Fruit fly (Drosophila melanogaster): Measurements from ENCODE around the gene CG2926.

The CG2926 gene

DNA sequence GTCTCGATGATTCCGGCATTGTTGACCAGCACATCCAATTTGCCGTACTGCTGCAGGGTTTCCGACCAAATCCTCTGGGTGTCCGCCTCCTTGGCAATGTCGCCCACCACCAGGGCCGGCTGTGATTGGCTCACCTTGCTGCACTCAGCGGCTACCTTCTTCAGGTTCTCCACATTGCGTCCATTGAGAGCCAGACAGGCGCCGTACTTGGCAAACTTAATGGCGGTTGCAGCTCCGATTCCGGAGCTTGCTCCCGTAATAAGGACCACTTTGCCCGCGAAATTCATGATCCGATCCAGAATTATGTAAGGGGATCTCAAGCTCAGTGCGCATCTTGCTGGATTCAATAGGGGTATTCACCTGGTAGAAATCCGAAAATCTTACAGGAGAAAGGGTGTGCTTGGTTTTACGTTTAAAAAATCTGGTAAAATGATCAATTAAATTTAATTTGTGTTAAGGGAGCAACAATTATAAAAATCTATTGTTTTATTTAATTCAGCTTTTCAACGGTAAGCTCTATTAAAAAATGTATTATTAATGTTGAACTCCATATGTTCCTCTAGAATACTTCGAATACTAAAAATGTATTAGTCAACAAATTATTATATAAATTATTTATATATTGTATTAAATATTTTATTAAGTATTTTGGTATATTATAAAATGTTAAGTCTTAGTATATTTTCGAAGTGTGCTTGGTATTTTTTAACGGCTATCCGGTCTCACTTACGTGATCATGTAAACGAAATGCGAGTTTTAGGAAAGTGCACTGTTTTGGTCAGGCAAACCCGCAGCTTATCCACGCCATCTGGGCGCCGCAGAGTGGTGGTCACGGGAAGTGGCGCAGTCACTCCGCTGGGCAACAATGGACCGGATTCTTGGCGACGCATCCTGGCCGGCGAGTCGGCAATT is 48.6 kb upstream of the CG2926 start, which contains the start of the genes CG31548 and CG12170 (continued):
- TF ChIP-seq C15 (GFP tag; IDR thresholded peaks at IDR 0.05) (no peak), CG10654 (GFP tag; optimal IDR thresholded peaks at IDR 0.05) (peak; percentile 30), CG14667 (GFP tag; IDR thresholded peaks at IDR 0.05) (no peak), CG2116 (GFP tag; optimal IDR thresholded peaks at IDR 0.05) (peak; percentile 58), TFAM (GFP tag; optimal IDR thresholded peaks at IDR 0.05) (no peak), CG10959 (GFP tag; IDR thresholded peaks at IDR 0.05) (no peak), CG30431 (GFP tag; optimal IDR thresholded peaks at IDR 0.05) (no peak), CG11504 (tag; optimal IDR thresholded peaks at IDR 0.05) (no peak), Jarid2 (GFP tag; optimal IDR thresholded peaks at IDR 0.05) (no peak), CG9797 (GFP tag; optimal IDR thresholded peaks at IDR 0.05) (peak; percentile 54), CG13424 (tag; optimal IDR thresholded peaks at IDR 0.05) (peak; percentile 53), Sox100B (GFP tag; optimal IDR thresholded peaks at IDR 0.05) (no peak), Ada2b (GFP tag; IDR thresholded peaks at IDR 0.05) (0 out of 2 replicates have a peak, but pooled peaks have one; percentile 26), CG42726 (GFP tag; IDR thresholded peaks at IDR 0.05; ENCODE audit: partially characterized antibody) (no peak), lilli (GFP tag; optimal IDR thresholded peaks at IDR 0.05) (peak; percentile 53), Neu2 (GFP tag; optimal IDR thresholded peaks at IDR 0.05; ENCODE audit: borderline replicate concordance) (no peak), Abd-B (GFP tag; optimal IDR thresholded peaks at IDR 0.05) (no peak), CG7786 (GFP tag; optimal IDR thresholded peaks at IDR 0.05) (peak; percentile 7), Elba2 (GFP tag; optimal IDR thresholded peaks at IDR 0.05) (no peak), CG10462 (GFP tag; optimal IDR thresholded peaks at IDR 0.05) (peak; percentile 39), CG17385 (GFP tag; optimal IDR thresholded peaks at IDR 0.05) (no peak), org-1 (GFP tag; optimal IDR thresholded peaks at IDR 0.05) (no peak), CG7928 (GFP tag; optimal IDR thresholded peaks at IDR 0.05) (no peak), ind (GFP tag; optimal IDR thresholded peaks at IDR 0.05) (peak; percentile 33), schlank (tag; optimal IDR thresholded peaks at IDR 0.05) (no peak), Atf6 (GFP tag; IDR thresholded peaks at IDR 0.05) (peak; percentile 39; the same call in 1 of the 2 replicates), exex (tag; optimal IDR thresholded peaks at IDR 0.05) (no peak), Bteb2 (GFP tag; optimal IDR thresholded peaks at IDR 0.05) (no peak), ci (GFP tag; IDR thresholded peaks at IDR 0.05) (peak; percentile 72), Oli (tag; optimal IDR thresholded peaks at IDR 0.05) (peak; percentile 15), fu2 (GFP tag; optimal IDR thresholded peaks at IDR 0.05) (no peak), sug (tag; optimal IDR thresholded peaks at IDR 0.05) (no peak), CG33213 (GFP tag; optimal IDR thresholded peaks at IDR 0.05) (no peak), nom (GFP tag; optimal IDR thresholded peaks at IDR 0.05) (no peak), sima (GFP tag; optimal IDR thresholded peaks at IDR 0.05) (no peak), Gsc (GFP tag; IDR thresholded peaks at IDR 0.05) (no peak), Xrp1 (GFP tag; IDR thresholded peaks at IDR 0.05) (no peak), bsh (GFP tag; optimal IDR thresholded peaks at IDR 0.05) (peak in 1 of 2 experiments; percentile 59), chm (GFP tag; IDR thresholded peaks at IDR 0.05) (peak; percentile 64), knrl (GFP tag; IDR thresholded peaks at IDR 0.05; ENCODE audit: partially characterized antibody) (no peak), CG43689 (GFP tag; IDR thresholded peaks at IDR 0.05) (no peak), Rfx (GFP tag; IDR thresholded peaks at IDR 0.05) (0 out of 2 replicates have a peak, but pooled peaks have one; percentile 28), pita (GFP tag; optimal IDR thresholded peaks at IDR 0.05) (no peak), Lhr (GFP tag; optimal IDR thresholded peaks at IDR 0.05) (peak; percentile 19), CG14860 (GFP tag; IDR thresholded peaks at IDR 0.05; ENCODE audit: partially characterized antibody) (no peak), pho (GFP tag; optimal IDR thresholded peaks at IDR 0.05) (no peak), CG4820 (GFP tag; optimal IDR thresholded peaks at IDR 0.05) (peak; percentile 31), pum (GFP tag; optimal IDR thresholded peaks at IDR 0.05) (peak; percentile 25), eyg (GFP tag; optimal IDR thresholded peaks at IDR 0.05) (no peak)
